Worm (Caenorhabditis elegans): ENCODE results near the gene C17F4.8.

- TF ChIP-seq xbp-1 (tag; optimal IDR thresholded peaks at IDR 0.05) (no peak), elt-3 (tag; optimal IDR thresholded peaks at IDR 0.05) (no peak), pax-3 (tag; optimal IDR thresholded peaks at IDR 0.05) (no peak), zip-4 (GFP tag; optimal IDR thresholded peaks at IDR 0.05) (no peak), jun-1 (tag; optimal IDR thresholded peaks at IDR 0.05) (no peak), irx-1 (tag; optimal IDR thresholded peaks at IDR 0.05) (no peak), skn-1 (tag; optimal IDR thresholded peaks at IDR 0.05) (no peak)
Observed at ce11 chrII:3237038-3237521, 2.5 kb upstream of the C17F4.8 start, which contains the start of the genes srz-67 and C17F4.11.

Measured in whole organism, L1 larva.